Worm (Caenorhabditis elegans): Measurements from ENCODE around the gene fzr-1.

The fzr-1 gene

DNA sequence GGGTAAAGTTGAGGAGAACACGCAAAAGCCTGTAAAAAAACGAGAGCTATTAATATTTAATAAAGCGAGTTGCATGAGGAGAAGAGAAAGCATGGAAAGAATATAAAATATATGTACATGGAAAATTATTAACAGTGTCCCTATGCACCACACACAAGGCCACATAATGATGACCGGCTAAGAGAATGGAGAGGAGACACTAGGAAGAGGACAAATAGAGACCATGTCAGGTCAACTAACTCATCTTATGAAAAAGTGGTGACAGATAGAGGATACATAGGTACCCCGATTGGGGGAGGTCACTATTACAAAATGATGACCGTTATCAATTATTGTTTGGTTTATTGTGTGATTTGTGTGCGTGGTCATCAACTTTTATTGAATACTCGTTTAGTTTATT lies at the start of gene fzr-1:
TSS of gene fzr-1 (minus strand) at position 29 of the 400 bp plus-strand sequence.
- TF ChIP-seq nhr-23 (tag; optimal IDR thresholded peaks at IDR 0.05) (peak; percentile 24), ztf-4 (tag; optimal IDR thresholded peaks at IDR 0.05) (no peak)

DNA sequence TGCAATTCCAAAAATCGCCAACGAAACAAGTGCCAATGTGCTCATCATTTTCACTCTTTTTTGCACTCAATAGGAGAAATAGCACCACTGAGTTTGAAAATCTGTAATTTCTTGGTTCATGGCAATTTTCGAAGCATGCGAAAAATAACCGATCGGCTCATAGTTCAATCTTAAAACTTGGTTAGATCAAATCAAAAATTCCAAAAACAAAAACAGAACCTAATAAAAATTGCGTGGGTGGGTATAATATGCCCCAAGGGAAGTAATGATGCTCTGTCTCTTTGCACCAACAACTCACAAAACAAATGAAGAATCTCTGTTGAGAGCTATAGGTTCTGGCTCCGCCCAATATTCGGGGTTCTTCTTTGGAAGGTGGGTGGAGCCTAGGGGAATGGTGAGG lies 47.6 kb upstream of the fzr-1 start, which contains the start of gene nlp-11:
TSS of gene nlp-11 (minus strand) at position 101 of the 400 bp plus-strand sequence.
- TF ChIP-seq elt-2 (tag; optimal IDR thresholded peaks at IDR 0.05) (no peak), ama-1 (optimal IDR thresholded peaks at IDR 0.05) (no peak), skn-1 (tag; optimal IDR thresholded peaks at IDR 0.05) (no peak), egl-5 (tag; optimal IDR thresholded peaks at IDR 0.05) (no peak), fos-1 (tag; optimal IDR thresholded peaks at IDR 0.05) (no peak), ceh-9 (tag; optimal IDR thresholded peaks at IDR 0.05) (no peak), mml-1 (tag; optimal IDR thresholded peaks at IDR 0.05) (no peak), R02D3.7 (tag; optimal IDR thresholded peaks at IDR 0.05) (no peak), elt-1 (tag; optimal IDR thresholded peaks at IDR 0.05) (no peak), ceh-82 (tag; optimal IDR thresholded peaks at IDR 0.05) (no peak), nhr-11 (tag; optimal IDR thresholded peaks at IDR 0.05) (no peak), pha-4 (tag; optimal IDR thresholded peaks at IDR 0.05) (no peak), nhr-77 (tag; optimal IDR thresholded peaks at IDR 0.05) (no peak)

DNA sequence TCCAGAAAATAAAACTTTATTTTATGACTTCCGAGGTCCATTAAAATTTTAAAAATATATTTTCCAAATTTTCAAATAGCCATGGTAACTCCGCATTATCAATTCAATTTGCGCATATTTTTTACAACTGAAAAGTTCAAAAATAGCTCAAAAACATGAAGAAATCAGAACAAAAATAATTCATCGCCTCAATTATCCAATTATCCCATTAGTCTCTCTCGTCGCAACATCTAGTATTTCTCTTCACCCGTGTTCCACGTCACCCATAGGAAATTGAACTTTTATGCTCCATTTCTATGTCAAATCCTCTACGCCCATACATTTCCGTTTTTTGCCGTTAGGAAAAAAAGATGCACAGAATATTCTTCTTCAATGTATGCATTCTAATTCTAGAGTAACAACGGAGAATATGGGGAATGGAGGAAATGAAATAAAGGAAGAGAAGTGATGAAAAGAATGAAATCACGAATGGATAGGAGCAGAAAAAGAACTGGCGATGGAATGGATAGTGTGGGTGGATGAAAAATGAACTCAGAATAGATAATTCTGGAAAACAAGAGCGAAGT lies 45.9 kb upstream of the fzr-1 start:
- TF ChIP-seq ceh-82 (tag; optimal IDR thresholded peaks at IDR 0.05) (no peak), fkh-10 (GFP tag; optimal IDR thresholded peaks at IDR 0.05) (peak; percentile 96)

DNA sequence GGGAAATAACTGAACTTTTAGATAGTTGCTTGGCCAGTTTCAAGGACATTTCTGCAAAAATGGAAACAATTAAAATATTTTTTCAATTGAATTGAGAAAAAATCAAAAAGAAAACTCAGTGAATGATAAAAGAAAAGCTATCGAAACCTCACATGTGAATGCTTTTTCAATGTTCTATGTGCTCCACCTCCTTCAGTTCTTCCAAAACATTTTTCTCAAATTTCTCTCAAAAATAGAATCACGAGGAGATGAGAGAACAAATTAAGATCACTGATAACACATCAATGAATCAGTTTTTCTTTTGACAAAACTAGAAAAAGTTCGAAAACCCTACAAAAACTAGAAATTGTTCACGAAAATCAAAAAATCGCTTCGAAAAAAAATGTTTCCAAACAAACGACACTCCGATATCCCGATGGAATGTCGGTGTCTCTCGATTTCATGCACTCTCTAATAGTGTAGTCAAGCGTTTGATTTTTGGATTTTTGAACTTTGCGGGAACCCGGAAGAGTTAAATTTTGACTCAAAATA lies 42.5 kb upstream of the fzr-1 start, which contains the start of gene ZK1320.9:
TSS of gene ZK1320.9 (minus strand) at position 51 of the 531 bp plus-strand sequence.
- TF ChIP-seq lin-15B (tag; optimal IDR thresholded peaks at IDR 0.05) (peak; percentile 13), elt-2 (tag; optimal IDR thresholded peaks at IDR 0.05) (peak; percentile 50), elt-1 (tag; optimal IDR thresholded peaks at IDR 0.05) (no peak), pha-4 (tag; optimal IDR thresholded peaks at IDR 0.05) (peak; percentile 33), nhr-76 (tag; optimal IDR thresholded peaks at IDR 0.05) (peak; percentile 59), nhr-25 (tag; optimal IDR thresholded peaks at IDR 0.05) (peak; percentile 18), egl-5 (tag; optimal IDR thresholded peaks at IDR 0.05) (no peak)

DNA sequence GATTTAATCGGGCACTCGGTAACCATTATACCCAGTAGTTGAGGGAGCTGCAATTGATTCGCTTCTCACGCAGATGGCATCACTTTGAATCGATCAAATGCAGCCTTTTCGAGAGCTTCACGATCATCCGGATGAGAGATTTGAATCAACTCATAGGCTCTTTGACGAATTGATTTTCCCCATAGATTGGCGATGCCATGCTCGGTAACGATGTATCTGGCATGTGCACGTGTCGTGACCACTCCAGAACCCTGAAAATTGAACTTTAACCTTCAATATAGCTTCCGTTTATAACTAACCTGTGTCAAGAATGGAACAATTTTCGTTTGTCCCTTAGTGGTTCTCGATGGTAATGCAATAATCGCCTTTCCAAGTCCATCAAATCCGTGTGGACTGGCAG lies 39.9 kb upstream of the fzr-1 start:
- TF ChIP-seq zag-1 (tag; optimal IDR thresholded peaks at IDR 0.05) (no peak), ama-1 (optimal IDR thresholded peaks at IDR 0.05) (peak; percentile 50)

DNA sequence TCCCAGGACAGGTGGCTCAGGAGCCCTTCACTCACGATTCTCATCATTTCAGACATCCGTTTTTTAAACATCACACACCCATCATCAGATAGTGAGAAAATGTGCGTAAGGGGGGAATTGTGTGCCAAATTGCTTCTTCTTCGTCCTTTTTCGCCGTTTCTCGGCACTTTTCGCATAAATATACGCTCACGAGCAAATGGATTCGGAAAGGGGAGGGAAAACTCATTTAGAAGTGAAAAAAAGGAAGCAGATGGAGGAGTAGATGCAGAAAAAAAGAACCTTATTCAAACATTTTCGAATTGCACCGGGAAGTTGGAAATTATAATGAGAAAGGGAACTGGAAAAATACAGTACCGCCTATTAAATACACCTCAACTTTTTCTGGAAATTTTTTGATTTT lies 37.8 kb upstream of the fzr-1 start:
- TF ChIP-seq nhr-12 (tag; optimal IDR thresholded peaks at IDR 0.05) (no peak), fkh-10 (GFP tag; optimal IDR thresholded peaks at IDR 0.05) (peak; percentile 68)

DNA sequence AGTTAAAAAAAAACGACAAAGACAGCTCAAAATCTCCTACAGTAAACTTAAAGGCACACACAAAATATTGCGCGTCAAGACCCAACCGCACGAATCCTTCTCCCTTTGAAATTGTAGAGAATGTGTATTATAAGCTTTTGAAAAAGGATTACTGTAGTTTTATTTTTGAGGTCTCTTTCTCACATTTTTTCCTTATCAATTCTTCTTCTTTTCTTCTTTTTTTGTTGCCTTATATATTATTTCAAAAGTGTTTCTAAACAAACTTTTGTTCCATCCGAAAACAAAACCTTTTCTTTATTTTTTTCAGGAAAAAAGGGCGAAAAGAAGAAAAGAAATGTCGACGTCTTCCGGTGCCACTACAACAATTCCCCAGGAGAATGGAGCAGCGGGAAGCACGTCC lies 36.2 kb upstream of the fzr-1 start, which contains the start of gene ZK1320.13:
TSS of gene ZK1320.13 (plus strand) at position 301 of the 400 bp plus-strand sequence.
- TF ChIP-seq eor-1 (tag; optimal IDR thresholded peaks at IDR 0.05), result no peak

DNA sequence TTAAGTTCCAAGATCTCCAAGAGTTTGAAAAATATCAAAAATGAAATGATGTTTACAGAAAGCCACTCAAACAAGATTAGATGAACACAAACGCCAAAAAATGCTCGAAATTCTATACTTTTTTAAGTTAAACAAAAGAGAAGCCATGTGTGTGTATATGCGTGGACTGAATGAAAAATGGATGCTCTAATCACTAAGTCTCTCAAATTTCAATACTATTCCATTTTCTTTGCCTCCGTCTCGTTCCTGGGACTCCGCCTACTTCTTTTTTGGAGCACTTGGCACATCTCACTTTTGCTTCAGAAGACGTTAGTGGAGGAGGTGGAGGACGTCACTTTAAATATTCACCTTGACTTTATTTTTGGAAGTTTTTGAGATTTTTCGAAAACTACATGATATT lies 35.6 kb upstream of the fzr-1 start:
- TF ChIP-seq sea-2 (GFP tag; optimal IDR thresholded peaks at IDR 0.05), result no peak
- no peak for TF ChIP-seq fkh-10 (GFP tag; optimal IDR thresholded peaks at IDR 0.05)
- no peak for TF ChIP-seq egl-27 (tag; optimal IDR thresholded peaks at IDR 0.05)
- TF ChIP-seq nhr-237 (tag; optimal IDR thresholded peaks at IDR 0.05), result no peak
- TF ChIP-seq unc-62 (GFP tag; optimal IDR thresholded peaks at IDR 0.05), result no peak
- no peak for TF ChIP-seq R02D3.7 (tag; optimal IDR thresholded peaks at IDR 0.05)
- TF ChIP-seq egl-5 (tag; optimal IDR thresholded peaks at IDR 0.05), result no peak
- TF ChIP-seq tbx-2 (tag; optimal IDR thresholded peaks at IDR 0.05), result no peak
- no peak for TF ChIP-seq lin-15B (tag; optimal IDR thresholded peaks at IDR 0.05)
- no peak for TF ChIP-seq unc-39 (tag; optimal IDR thresholded peaks at IDR 0.05)

Measured in whole organism, L3 larva.